Worm (Caenorhabditis elegans) whole organism, young adult: ENCODE measurements around the gene ceh-63.

Experiments
- T07F8.4 ChIP-seq: sonication (generic microtip); optimal IDR thresholded peaks from 2 replicates; lab custom pipeline; 2016; ENCODE audit warnings: mild to moderate bottlenecking, missing genetic modification characterization, moderate library complexity, missing compliant biosample characterization
- ama-1 ChIP-seq, 3 experiments: fragments of 150-350 bp in 1 of 3; sonication (generic microtip) in 2 of 3; optimal IDR thresholded peaks; 2 replicates each; lab custom pipeline; 2014 to 2018; ENCODE audit warnings: missing biosample characterization in 2 of 3, missing genetic modification characterization in 2 of 3, missing genetic modification reagents in 2 of 3
- chd-7 ChIP-seq: sonication (generic microtip); optimal IDR thresholded peaks from 2 replicates; lab custom pipeline; 2016; ENCODE audit warnings: mild to moderate bottlenecking, missing genetic modification characterization, moderate library complexity, missing compliant biosample characterization
- lag-1 ChIP-seq: fragments of 200-800 bp; sonication (Bioruptor generic); IDR thresholded peaks from 2 replicates; pipeline ENCODE4 v1.3.6; 2022; ENCODE audit warnings: missing genetic modification reagents, missing genetic modification characterization, missing compliant biosample characterization
- mes-4 ChIP-seq: sonication (generic microtip); optimal IDR thresholded peaks from 2 replicates; lab custom pipeline; 2016; ENCODE audit warnings: missing genotype, missing genetic modification characterization, missing compliant biosample characterization
- nfya-1 ChIP-seq: sonication (generic microtip); optimal IDR thresholded peaks from 2 replicates; lab custom pipeline; 2017; ENCODE audit warnings: antibody characterized with exemption, missing compliant biosample characterization, missing genetic modification characterization, borderline replicate concordance; ENCODE audit not compliant: insufficient read depth
- nhr-27 ChIP-seq: fragments of 200-800 bp; sonication (Bioruptor generic); optimal IDR thresholded peaks from 2 replicates; lab custom pipeline; 2018; ENCODE audit warnings: mild to moderate bottlenecking, missing genetic modification characterization, moderate library complexity, missing compliant biosample characterization
- rpc-1 ChIP-seq, 2 experiments: fragments of 150-350 bp in 1 of 2; sonication (generic microtip) in 1 of 2; optimal IDR thresholded peaks; 2 replicates each; lab custom pipeline; 2014 to 2018; ENCODE audit warnings: missing biosample characterization in 1 of 2, missing genetic modification characterization in 1 of 2, missing genetic modification reagents in 1 of 2, missing genotype in 1 of 2
- unc-130 ChIP-seq: sonication (generic microtip); optimal IDR thresholded peaks from 2 replicates; lab custom pipeline; 2016; ENCODE audit warnings: missing genetic modification reagents, missing genetic modification characterization, missing compliant biosample characterization
- zfh-2 ChIP-seq: fragments of 200-800 bp; sonication (Bioruptor generic); conservative IDR thresholded peaks from 2 replicates; pipeline ENCODE4 v1.3.6; 2022; ENCODE audit warnings: missing genetic modification reagents, missing genetic modification characterization, missing compliant biosample characterization

DNA sequence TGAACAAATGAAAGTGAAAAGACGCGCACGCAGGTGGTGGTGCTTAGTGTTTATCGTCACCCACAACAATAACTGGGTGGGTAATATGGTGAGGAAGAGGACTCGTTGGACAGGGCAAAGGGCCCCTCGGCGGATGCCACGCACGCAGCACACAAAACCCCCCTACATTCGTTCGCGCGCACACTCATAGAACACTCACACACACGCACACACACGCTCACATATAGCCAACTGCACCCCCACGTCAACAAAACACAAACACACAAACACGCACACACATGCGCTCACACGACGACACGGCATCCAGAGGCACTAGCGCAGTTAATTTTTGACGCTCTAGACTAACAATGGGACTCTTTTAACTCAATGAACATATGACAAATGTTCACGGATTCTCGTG, 20.3 kb upstream of the ceh-63 start:
- TF ChIP-seq T07F8.4 (tag; lab: Kevin White, UChicago), result no peak
- TF ChIP-seq lag-1 (GFP tag; lab: Robert Waterston, UW), result no peak
- TF ChIP-seq chd-7, result peak; percentile 77
- TF ChIP-seq nfya-1, result no peak
- TF ChIP-seq mes-4 (tag; lab: Kevin White, UChicago), result no peak
- no peak for TF ChIP-seq ama-1 (optimal IDR thresholded peaks at IDR 0.05; lab: Kevin White, UChicago)
- TF ChIP-seq ama-1 (GFP tag; optimal IDR thresholded peaks at IDR 0.05; lab: Kevin White, UChicago), result no peak
- TF ChIP-seq unc-130 (GFP tag; lab: Kevin White, UChicago), result no peak
- peak; percentile 67; the same call in 1 of the 2 replicates for TF ChIP-seq zfh-2 (GFP tag; lab: Robert Waterston, UW)
- no peak for TF ChIP-seq rpc-1 (optimal IDR thresholded peaks at IDR 0.05; lab: Kevin White, UChicago)
- no peak for TF ChIP-seq rpc-1 (tag; optimal IDR thresholded peaks at IDR 0.05; lab: Kevin White, UChicago)
- TF ChIP-seq nhr-27 (tag; lab: Kevin White, UChicago), result no peak
